Fruit fly (Drosophila melanogaster) whole organism, embryonic: ENCODE data around the gene Vha36-3.

Experiments
- Atf3 ChIP-seq: fragments of 200-800 bp; sonication (Bioruptor generic); optimal IDR thresholded peaks from 3 replicates; lab custom pipeline; 2016; ENCODE audit warnings: missing biosample characterization, missing genetic modification characterization
- Awh ChIP-seq: fragments of 200-800 bp; sonication (Bioruptor generic); IDR thresholded peaks from 2 replicates; pipeline ENCODE4, ENCODE4 v1.3.6; 2022; ENCODE audit warnings: missing biosample characterization, missing genetic modification characterization
- B-H2 ChIP-seq: fragments of 200-800 bp; sonication (Bioruptor generic); optimal IDR thresholded peaks from 2 replicates; lab custom pipeline; 2018; ENCODE audit warnings: missing biosample characterization, mild to moderate bottlenecking, missing genetic modification characterization
- Bgb ChIP-seq: fragments of 200-800 bp; sonication (Bioruptor generic); IDR thresholded peaks from 2 replicates; pipeline ENCODE4 v1.3.6; 2022; ENCODE audit warnings: missing biosample characterization, missing genetic modification characterization; ENCODE audit not compliant: partially characterized antibody
- CG10147 ChIP-seq: fragments of 200-800 bp; sonication (Bioruptor generic); optimal IDR thresholded peaks from 2 replicates; lab custom pipeline; 2019; ENCODE audit warnings: missing biosample characterization, mild to moderate bottlenecking, missing genetic modification characterization, moderate library complexity
- CG10462 ChIP-seq: fragments of 200-800 bp; sonication (Bioruptor generic); optimal IDR thresholded peaks from 2 replicates; lab custom pipeline; 2016; ENCODE audit warnings: missing biosample characterization, missing genetic modification characterization
- CG11085 ChIP-seq: fragments of 200-800 bp; sonication (Bioruptor generic); IDR thresholded peaks from 2 replicates; pipeline ENCODE4 v1.3.6; 2022; ENCODE audit warnings: missing biosample characterization, missing genetic modification characterization
- CG11695 ChIP-seq: fragments of 200-800 bp; sonication (Bioruptor generic); IDR thresholded peaks from 3 replicates; pipeline ENCODE4 v1.3.6; 2022; ENCODE audit warnings: missing biosample characterization, missing genetic modification characterization
- CG12104 ChIP-seq: fragments of 200-800 bp; sonication (Bioruptor generic); optimal IDR thresholded peaks from 3 replicates; lab custom pipeline; 2016; ENCODE audit warnings: missing biosample characterization, missing genetic modification characterization
- CG12155 ChIP-seq: fragments of 200-800 bp; sonication (Bioruptor generic); optimal IDR thresholded peaks from 3 replicates; lab custom pipeline; 2016; ENCODE audit warnings: missing biosample characterization, missing genetic modification characterization
- CG12744 ChIP-seq: fragments of 200-800 bp; sonication (Bioruptor generic); optimal IDR thresholded peaks from 2 replicates; lab custom pipeline; 2016; ENCODE audit warnings: missing biosample characterization, missing genetic modification characterization
- CG15269 ChIP-seq: fragments of 200-800 bp; sonication (Bioruptor generic); optimal IDR thresholded peaks from 2 replicates; lab custom pipeline; 2018; ENCODE audit warnings: missing biosample characterization, mild to moderate bottlenecking, missing genetic modification characterization, moderate library complexity
- CG15601 ChIP-seq: fragments of 200-800 bp; sonication (Bioruptor generic); optimal IDR thresholded peaks from 3 replicates; lab custom pipeline; 2019; ENCODE audit warnings: missing biosample characterization, mild to moderate bottlenecking, missing genetic modification characterization, moderate library complexity
- CG2129 ChIP-seq: fragments of 200-800 bp; sonication (Bioruptor generic); IDR thresholded peaks from 2 replicates; pipeline ENCODE4 v1.3.6; 2022; ENCODE audit warnings: missing biosample characterization, missing genetic modification characterization; ENCODE audit not compliant: partially characterized antibody
- CG30431 ChIP-seq: fragments of 200-800 bp; sonication (Bioruptor generic); optimal IDR thresholded peaks from 2 replicates; lab custom pipeline; 2017; ENCODE audit warnings: missing biosample characterization, missing genetic modification characterization
- CG31365 ChIP-seq: fragments of 200-800 bp; sonication (Bioruptor generic); optimal IDR thresholded peaks from 2 replicates; lab custom pipeline; 2018; ENCODE audit warnings: missing biosample characterization, mild to moderate bottlenecking, missing genetic modification characterization
- CG6813 ChIP-seq: fragments of 200-800 bp; sonication (Bioruptor generic); optimal IDR thresholded peaks from 2 replicates; lab custom pipeline; 2017; ENCODE audit warnings: missing biosample characterization, missing genetic modification characterization, mild to moderate bottlenecking, moderate library complexity, missing genetic modification reagents
- CG7786 ChIP-seq: fragments of 200-800 bp; sonication (Bioruptor generic); optimal IDR thresholded peaks from 2 replicates; lab custom pipeline; 2016; ENCODE audit warnings: missing biosample characterization, missing genetic modification characterization
- CG9727 ChIP-seq: fragments of 200-800 bp; sonication (Bioruptor generic); optimal IDR thresholded peaks from 3 replicates; lab custom pipeline; 2017; ENCODE audit warnings: missing biosample characterization, mild to moderate bottlenecking, missing genetic modification characterization
- Dad ChIP-seq: fragments of 200-800 bp; sonication (Bioruptor generic); optimal IDR thresholded peaks from 3 replicates; lab custom pipeline; 2016; ENCODE audit warnings: missing biosample characterization, missing genetic modification characterization
- Elba2 ChIP-seq: fragments of 200-800 bp; sonication (Bioruptor generic); optimal IDR thresholded peaks from 3 replicates; lab custom pipeline; 2016; ENCODE audit warnings: missing biosample characterization, missing genetic modification characterization
- GATAe ChIP-seq: fragments of 200-800 bp; sonication (Bioruptor generic); conservative IDR thresholded peaks from 2 replicates; pipeline ENCODE4 v1.3.6; 2022; ENCODE audit warnings: missing biosample characterization, missing genetic modification characterization
- H2.0 ChIP-seq: fragments of 200-800 bp; sonication (Bioruptor generic); IDR thresholded peaks from 2 replicates; pipeline ENCODE4 v1.3.6; 2022; ENCODE audit warnings: missing biosample characterization, missing genetic modification characterization
- HLH3B ChIP-seq: fragments of 200-800 bp; sonication (Bioruptor generic); IDR thresholded peaks from 2 replicates; pipeline ENCODE4 v1.3.6; 2022; ENCODE audit warnings: missing biosample characterization, missing genetic modification characterization
- Hr51 ChIP-seq, 2 experiments: fragments of 200-800 bp; sonication (Bioruptor generic); optimal IDR thresholded peaks; 2 replicates in 1 of 2; 3 replicates in 1 of 2; lab custom pipeline; 2016 to 2018; ENCODE audit warnings: missing biosample characterization in 2 of 2, missing genetic modification characterization in 2 of 2, mild to moderate bottlenecking in 1 of 2, moderate library complexity in 1 of 2
- Hsf ChIP-seq: fragments of 200-800 bp; sonication (Bioruptor generic); optimal IDR thresholded peaks from 3 replicates; lab custom pipeline; 2016; ENCODE audit warnings: missing biosample characterization, missing genetic modification characterization
- PHDP ChIP-seq: fragments of 200-800 bp; sonication (Bioruptor generic); optimal IDR thresholded peaks from 3 replicates; lab custom pipeline; 2018; ENCODE audit warnings: missing biosample characterization, mild to moderate bottlenecking, missing genetic modification characterization, moderate library complexity
- Side ChIP-seq: fragments of 200-800 bp; sonication (Bioruptor generic); optimal IDR thresholded peaks from 2 replicates; lab custom pipeline; 2016; ENCODE audit warnings: missing biosample characterization, missing genetic modification characterization
- Spps ChIP-seq: fragments of 200-800 bp; sonication (Bioruptor generic); optimal IDR thresholded peaks from 2 replicates; lab custom pipeline; 2018; ENCODE audit warnings: missing biosample characterization, mild to moderate bottlenecking, missing genetic modification characterization
- Stat92E ChIP-seq, 3 experiments: fragments of >200 bp in 2 of 3; fragments of 200-800 bp in 1 of 3; sonication (Bioruptor generic) in 1 of 3; optimal IDR thresholded peaks; 2 replicates each; lab custom pipeline; 2017 to 2019; ENCODE audit warnings: missing biosample characterization in 3 of 3, missing genetic modification characterization in 3 of 3, mild to moderate bottlenecking in 1 of 3, moderate library complexity in 1 of 3
- abd-A ChIP-seq: fragments of 200-800 bp; sonication (Bioruptor generic); optimal IDR thresholded peaks from 3 replicates; lab custom pipeline; 2019; ENCODE audit warnings: missing biosample characterization, mild to moderate bottlenecking, missing genetic modification characterization, moderate library complexity
- al ChIP-seq: fragments of 200-800 bp; sonication (Bioruptor generic); IDR thresholded peaks from 2 replicates; pipeline ENCODE4 v1.3.6; 2022; ENCODE audit warnings: missing biosample characterization, missing genetic modification characterization
- ase ChIP-seq: fragments of 200-800 bp; sonication (Bioruptor generic); IDR thresholded peaks from 3 replicates; pipeline ENCODE4 v1.3.6; 2022; ENCODE audit warnings: missing biosample characterization, missing genetic modification characterization
- ato ChIP-seq: fragments of 200-800 bp; sonication (Bioruptor generic); IDR thresholded peaks from 2 replicates; pipeline ENCODE4 v1.3.6; 2022; ENCODE audit warnings: missing biosample characterization, missing genetic modification characterization; ENCODE audit not compliant: partially characterized antibody
- cas ChIP-seq: fragments of 200-800 bp; sonication (Bioruptor generic); IDR thresholded peaks from 2 replicates; pipeline ENCODE4 v1.3.6; 2022; ENCODE audit warnings: missing biosample characterization, missing genetic modification characterization
- corto ChIP-seq: fragments of 200-800 bp; sonication (Bioruptor generic); optimal IDR thresholded peaks from 2 replicates; lab custom pipeline; 2016; ENCODE audit warnings: missing biosample characterization, mild to moderate bottlenecking, missing genetic modification characterization, moderate library complexity
- dan ChIP-seq: fragments of 200-800 bp; sonication (Bioruptor generic); IDR thresholded peaks from 2 replicates; pipeline ENCODE4 v1.3.6; 2022; ENCODE audit warnings: missing biosample characterization, missing genetic modification characterization
- disco-r ChIP-seq: fragments of 200-800 bp; sonication (Bioruptor generic); optimal IDR thresholded peaks from 2 replicates; lab custom pipeline; 2016; ENCODE audit warnings: missing biosample characterization, missing genetic modification characterization
- fd102C ChIP-seq: fragments of 200-800 bp; sonication (Bioruptor generic); optimal IDR thresholded peaks from 2 replicates; lab custom pipeline; 2018; ENCODE audit warnings: missing biosample characterization, mild to moderate bottlenecking, missing genetic modification characterization, moderate library complexity
- gcm2 ChIP-seq: fragments of 200-800 bp; sonication (Bioruptor generic); optimal IDR thresholded peaks from 2 replicates; lab custom pipeline; 2016; ENCODE audit warnings: missing biosample characterization, missing genetic modification characterization
- gro ChIP-seq: fragments of 200-800 bp; sonication (Bioruptor generic); optimal IDR thresholded peaks from 2 replicates; lab custom pipeline; 2016; ENCODE audit warnings: missing biosample characterization, missing genetic modification characterization
- lbe ChIP-seq: fragments of 200-800 bp; sonication (Bioruptor generic); optimal IDR thresholded peaks from 2 replicates; lab custom pipeline; 2016; ENCODE audit warnings: missing biosample characterization, mild to moderate bottlenecking, missing genetic modification characterization
- peb ChIP-seq: fragments of 200-800 bp; sonication (Bioruptor generic); IDR thresholded peaks from 2 replicates; pipeline ENCODE4 v1.3.6; 2022; ENCODE audit warnings: missing biosample characterization, missing genetic modification characterization
- run ChIP-seq: fragments of 200-800 bp; sonication (Bioruptor generic); optimal IDR thresholded peaks from 3 replicates; lab custom pipeline; 2018; ENCODE audit warnings: missing biosample characterization, mild to moderate bottlenecking, missing genetic modification characterization
- slbo ChIP-seq: fragments of 200-800 bp; sonication (Bioruptor generic); IDR thresholded peaks from 2 replicates; pipeline ENCODE4 v1.3.6; 2022; ENCODE audit warnings: missing biosample characterization, missing genetic modification characterization
- sna ChIP-seq: fragments of 200-800 bp; sonication (Bioruptor generic); IDR thresholded peaks from 2 replicates; pipeline ENCODE4 v1.3.6; 2022; ENCODE audit warnings: missing biosample characterization, missing genetic modification characterization; ENCODE audit not compliant: partially characterized antibody
- stwl ChIP-seq: fragments of 200-800 bp; sonication (Bioruptor generic); optimal IDR thresholded peaks from 3 replicates; lab custom pipeline; 2018; ENCODE audit warnings: missing biosample characterization, mild to moderate bottlenecking, missing genetic modification characterization, moderate library complexity
- tio ChIP-seq: fragments of 200-800 bp; sonication (Bioruptor generic); optimal IDR thresholded peaks from 2 replicates; lab custom pipeline; 2017; ENCODE audit warnings: missing biosample characterization, missing genetic modification characterization, inconsistent platforms
- tup ChIP-seq: fragments of 200-800 bp; sonication (Bioruptor generic); optimal IDR thresholded peaks from 2 replicates; lab custom pipeline; 2016; ENCODE audit warnings: missing biosample characterization, mild to moderate bottlenecking, missing genetic modification characterization, moderate library complexity

Vha36-3 gene

dm6 chrX:2581793-2582503, 1.6 kb upstream of the Vha36-3 start (continued):
- peak; percentile 25; the same call in 1 of the 2 replicates for TF ChIP-seq peb (GFP tag; lab: Robert Waterston, UW)
- peak; percentile 45 for TF ChIP-seq CG31365 (tag; lab: Kevin White, UChicago)
- peak; percentile 72 for TF ChIP-seq CG15269 (tag; lab: Kevin White, UChicago)
- no peak for TF ChIP-seq ato (GFP tag; lab: Robert Waterston, UW)
- TF ChIP-seq CG6813 (GFP tag; lab: Kevin White, UChicago), result peak; percentile 74
- peak; percentile 42; the same call in 1 of the 2 replicates for TF ChIP-seq GATAe (GFP tag; lab: Robert Waterston, UW)
- TF ChIP-seq abd-A (tag; lab: Kevin White, UChicago), result peak; percentile 33
- TF ChIP-seq gcm2 (GFP tag; lab: Kevin White, UChicago), result peak; percentile 52
- TF ChIP-seq CG7786 (GFP tag; lab: Kevin White, UChicago), result peak; percentile 85
- TF ChIP-seq Bgb, result no peak
- peak; percentile 46 for TF ChIP-seq al (GFP tag; lab: Robert Waterston, UW)
- TF ChIP-seq run, result no peak
- TF ChIP-seq CG10147, result peak; percentile 69
- peak; percentile 13 for TF ChIP-seq CG10462 (GFP tag; lab: Kevin White, UChicago)
- peak; percentile 40 to 74 for TF ChIP-seq Hr51 (GFP tag; optimal IDR thresholded peaks at IDR 0.05; lab: Kevin White, UChicago)
- TF ChIP-seq B-H2 (GFP tag; lab: Kevin White, UChicago), result peak; percentile 13
- peak; percentile 80 for TF ChIP-seq Side (GFP tag; lab: Kevin White, UChicago)
- TF ChIP-seq Hsf, result peak; percentile 74
- no peak for TF ChIP-seq Elba2 (GFP tag; lab: Kevin White, UChicago)
- peak; percentile 41 for TF ChIP-seq CG12744 (GFP tag; lab: Kevin White, UChicago)
- TF ChIP-seq dan (GFP tag; lab: Robert Waterston, UW), result no peak
- peak; percentile 79 for TF ChIP-seq HLH3B (GFP tag; lab: Robert Waterston, UW)
- TF ChIP-seq cas (GFP tag; lab: Robert Waterston, UW), result peak; percentile 62; the same call in 1 of the 2 replicates
- TF ChIP-seq CG11085 (GFP tag; lab: Robert Waterston, UW), result peak; percentile 79; the same call in 1 of the 2 replicates
- TF ChIP-seq CG30431 (GFP tag; lab: Kevin White, UChicago), result peak; percentile 49
- no peak for TF ChIP-seq sna (GFP tag; lab: Robert Waterston, UW)
- TF ChIP-seq fd102C (GFP tag; lab: Kevin White, UChicago), result no peak
- TF ChIP-seq Awh (GFP tag; lab: Robert Waterston, UW), result peak; percentile 67
- peak; percentile 81; the same call in 2 of the 3 replicates for TF ChIP-seq CG11695 (GFP tag; lab: Robert Waterston, UW)
- TF ChIP-seq Spps (tag; lab: Kevin White, UChicago), result no peak
- TF ChIP-seq CG12104 (GFP tag; lab: Kevin White, UChicago), result peak; percentile 15
- TF ChIP-seq Atf3 (GFP tag; lab: Kevin White, UChicago), result peak; percentile 42
- TF ChIP-seq PHDP, result peak; percentile 70
- peak; percentile 67 for TF ChIP-seq gro
- peak; percentile 89 for TF ChIP-seq slbo (GFP tag; lab: Robert Waterston, UW)
- no peak for TF ChIP-seq stwl (tag; lab: Kevin White, UChicago)
- TF ChIP-seq CG9727 (GFP tag; lab: Kevin White, UChicago), result peak; percentile 77
- peak; percentile 65; the same call in 1 of the 3 replicates for TF ChIP-seq ase
- TF ChIP-seq tup (GFP tag; lab: Kevin White, UChicago), result peak; percentile 54
- TF ChIP-seq Stat92E (GFP tag; optimal IDR thresholded peaks at IDR 0.05; lab: Kevin White, UChicago), result no peak
- TF ChIP-seq CG15601 (tag; lab: Kevin White, UChicago), result no peak
- TF ChIP-seq CG2129 (GFP tag; lab: Robert Waterston, UW), result no peak
- peak; percentile 66 for TF ChIP-seq CG12155 (GFP tag; lab: Kevin White, UChicago)
- TF ChIP-seq lbe (GFP tag; lab: Kevin White, UChicago), result no peak
- TF ChIP-seq disco-r (GFP tag; lab: Kevin White, UChicago), result peak; percentile 8
- TF ChIP-seq tio, result peak; percentile 64
- peak; percentile 79 for TF ChIP-seq Dad (GFP tag; lab: Kevin White, UChicago)
- TF ChIP-seq H2.0 (GFP tag; lab: Robert Waterston, UW), result peak; percentile 64
- no peak for TF ChIP-seq corto
